Fruit fly (Drosophila melanogaster) whole organism, wandering third instar larva: Measurements from ENCODE around the gene CG4098.

Experiments used
- Abd-B ChIP-seq: fragments of >200 bp; optimal IDR thresholded peaks from 2 replicates; lab custom pipeline; 2017; ENCODE audit warnings: missing biosample characterization, missing genetic modification characterization
- CG32264 ChIP-seq: fragments of 200-800 bp; sonication (Bioruptor generic); optimal IDR thresholded peaks from 2 replicates; lab custom pipeline; 2016; ENCODE audit warnings: missing biosample characterization, missing genetic modification characterization
- CG9705 ChIP-seq: fragments of 200-800 bp; sonication (Bioruptor generic); optimal IDR thresholded peaks from 2 replicates; lab custom pipeline; 2018; ENCODE audit warnings: missing biosample characterization, mild to moderate bottlenecking, missing genetic modification characterization
- CrebA ChIP-seq: fragments of 200-800 bp; sonication (Bioruptor generic); optimal IDR thresholded peaks from 2 replicates; lab custom pipeline; 2016; ENCODE audit warnings: missing biosample characterization, mild to moderate bottlenecking, missing genetic modification characterization, borderline replicate concordance
- Dfd ChIP-seq: fragments of >200 bp; optimal IDR thresholded peaks from 2 replicates; lab custom pipeline; 2017; ENCODE audit warnings: missing biosample characterization, missing genetic modification characterization
- Dif ChIP-seq: fragments of 200-275, 200-300 bp; sonication (Bioruptor generic); optimal IDR thresholded peaks from 2 replicates; lab custom pipeline; 2018; ENCODE audit warnings: missing biosample characterization, missing genetic modification characterization; ENCODE audit not compliant: partially characterized antibody
- GATAd ChIP-seq: sonication (Bioruptor generic); optimal IDR thresholded peaks from 2 replicates; lab custom pipeline; 2016; ENCODE audit warnings: missing biosample characterization, missing genetic modification characterization
- HLH106 ChIP-seq: fragments of 200-800 bp; optimal IDR thresholded peaks from 3 replicates; lab custom pipeline; 2019; ENCODE audit warnings: missing biosample characterization, mild to moderate bottlenecking, missing genetic modification characterization, moderate library complexity
- Hnf4 ChIP-seq: fragments of 200-800 bp; sonication (Bioruptor generic); optimal IDR thresholded peaks from 2 replicates; lab custom pipeline; 2016; ENCODE audit warnings: missing biosample characterization, mild to moderate bottlenecking, missing genetic modification characterization
- Hr78 ChIP-seq: fragments of >200 bp; optimal IDR thresholded peaks from 2 replicates; lab custom pipeline; 2017; ENCODE audit warnings: missing biosample characterization, missing genetic modification characterization
- Hr83 ChIP-seq: fragments of 200-300 bp; sonication (Bioruptor generic); optimal IDR thresholded peaks from 2 replicates; lab custom pipeline; 2016; ENCODE audit warnings: missing biosample characterization, mild to moderate bottlenecking, missing genetic modification characterization, moderate library complexity; ENCODE audit not compliant: poor library complexity, severe bottlenecking
- Jra ChIP-seq: sonication (Bioruptor generic); optimal IDR thresholded peaks from 2 replicates; lab custom pipeline; 2016; ENCODE audit warnings: missing biosample characterization, missing genetic modification characterization
- Mio ChIP-seq: sonication (Bioruptor generic); optimal IDR thresholded peaks from 2 replicates; lab custom pipeline; 2016; ENCODE audit warnings: missing biosample characterization, missing genetic modification characterization
- Myc ChIP-seq: fragments of >200 bp; optimal IDR thresholded peaks from 2 replicates; lab custom pipeline; 2017
- N ChIP-seq: fragments of >200 bp; optimal IDR thresholded peaks from 2 replicates; lab custom pipeline; 2018; ENCODE audit warnings: missing biosample characterization, missing external identifiers, missing genetic modification characterization
- OdsH ChIP-seq: fragments of 200-800 bp; sonication (Bioruptor generic); optimal IDR thresholded peaks from 2 replicates; lab custom pipeline; 2016; ENCODE audit warnings: missing biosample characterization, mild to moderate bottlenecking, missing genetic modification characterization
- Rel ChIP-seq, 2 experiments: fragments of 200-800 bp; sonication (Bioruptor generic) in 1 of 2; optimal IDR thresholded peaks; 2 replicates in 1 of 2; 3 replicates in 1 of 2; lab custom pipeline; 2016 to 2019; ENCODE audit warnings: mild to moderate bottlenecking in 2 of 2, missing biosample characterization in 2 of 2, missing genetic modification characterization in 2 of 2, moderate library complexity in 1 of 2
- Sp1 ChIP-seq: fragments of 200-800 bp; sonication (Bioruptor generic); optimal IDR thresholded peaks from 3 replicates; lab custom pipeline; 2019; ENCODE audit warnings: missing biosample characterization, mild to moderate bottlenecking, missing genetic modification characterization, moderate library complexity
- Vsx2 ChIP-seq: fragments of 200-300, 225-300 bp; sonication (Bioruptor generic); optimal IDR thresholded peaks from 2 replicates; lab custom pipeline; 2018; ENCODE audit warnings: missing biosample characterization, missing genetic modification characterization; ENCODE audit not compliant: partially characterized antibody
- br ChIP-seq: fragments of 200-800 bp; sonication (Bioruptor generic); optimal IDR thresholded peaks from 2 replicates; lab custom pipeline; 2016; ENCODE audit warnings: missing biosample characterization, missing genetic modification characterization
- brk ChIP-seq: fragments of 200-800 bp; sonication (Bioruptor generic); optimal IDR thresholded peaks from 2 replicates; lab custom pipeline; 2016; ENCODE audit warnings: missing biosample characterization, mild to moderate bottlenecking, missing genetic modification characterization
- dl ChIP-seq, 2 experiments: fragments of 175-275, 200-275 bp in 1 of 2; fragments of 200-275 bp in 1 of 2; sonication (Bioruptor generic); optimal IDR thresholded peaks; lab custom pipeline; 2018; ENCODE audit warnings: mild to moderate bottlenecking in 2 of 2, missing biosample characterization in 2 of 2, missing genetic modification characterization in 2 of 2, moderate library complexity in 2 of 2; ENCODE audit not compliant: partially characterized antibody in 2 of 2, insufficient read depth in 1 of 2
- dmrt93B ChIP-seq: fragments of 200-800 bp; sonication (Bioruptor generic); optimal IDR thresholded peaks from 2 replicates; lab custom pipeline; 2018; ENCODE audit warnings: missing biosample characterization, mild to moderate bottlenecking, missing genetic modification characterization
- dsf ChIP-seq: sonication (Bioruptor generic); optimal IDR thresholded peaks from 2 replicates; lab custom pipeline; 2016; ENCODE audit warnings: missing biosample characterization, missing genetic modification characterization, borderline replicate concordance
- ey ChIP-seq: fragments of 200-800 bp; sonication (Bioruptor generic); optimal IDR thresholded peaks from 2 replicates; lab custom pipeline; 2016; ENCODE audit warnings: missing biosample characterization, missing genetic modification characterization
- foxo ChIP-seq, 2 experiments: fragments of 200-800 bp; sonication (Bioruptor generic); optimal IDR thresholded peaks; 2 replicates in 1 of 2; 3 replicates in 1 of 2; lab custom pipeline; 2016 to 2017; ENCODE audit warnings: missing biosample characterization in 2 of 2, missing genetic modification characterization in 2 of 2
- fru ChIP-seq: fragments of 200-800 bp; sonication (Bioruptor generic); optimal IDR thresholded peaks from 3 replicates; lab custom pipeline; 2016; ENCODE audit warnings: missing biosample characterization, mild to moderate bottlenecking, missing genetic modification characterization
- h ChIP-seq: fragments of 200-800 bp; sonication (Bioruptor generic); optimal IDR thresholded peaks from 3 replicates; lab custom pipeline; 2016; ENCODE audit warnings: missing biosample characterization, mild to moderate bottlenecking, missing genetic modification characterization
- jim ChIP-seq: fragments of 175-275, 200-325 bp; sonication (Bioruptor generic); optimal IDR thresholded peaks from 2 replicates; lab custom pipeline; 2016; ENCODE audit warnings: missing biosample characterization, mild to moderate bottlenecking, missing genetic modification characterization
- lola ChIP-seq: fragments of >200 bp; optimal IDR thresholded peaks from 2 replicates; lab custom pipeline; 2017; ENCODE audit warnings: missing biosample characterization, missing genetic modification characterization
- pan ChIP-seq: fragments of >200 bp; optimal IDR thresholded peaks from 2 replicates; lab custom pipeline; 2017
- psq ChIP-seq: fragments of 200-800 bp; sonication (Bioruptor generic); optimal IDR thresholded peaks from 3 replicates; lab custom pipeline; 2017; ENCODE audit warnings: missing biosample characterization, mild to moderate bottlenecking, missing genetic modification characterization, moderate library complexity
- rgr ChIP-seq: fragments of 200-800 bp; sonication (Bioruptor generic); optimal IDR thresholded peaks from 3 replicates; lab custom pipeline; 2016; ENCODE audit warnings: missing biosample characterization, mild to moderate bottlenecking, missing genetic modification characterization
- sage ChIP-seq: fragments of 200-800 bp; sonication (Bioruptor generic); optimal IDR thresholded peaks from 2 replicates; lab custom pipeline; 2016; ENCODE audit warnings: missing biosample characterization, mild to moderate bottlenecking, missing genetic modification characterization
- sv ChIP-seq: fragments of 200-800 bp; sonication (Bioruptor generic); optimal IDR thresholded peaks from 3 replicates; lab custom pipeline; 2016; ENCODE audit warnings: missing biosample characterization, missing genetic modification characterization
- tai ChIP-seq: sonication (Bioruptor generic); optimal IDR thresholded peaks from 2 replicates; lab custom pipeline; 2016; ENCODE audit warnings: missing biosample characterization, missing genetic modification characterization
- usp ChIP-seq: fragments of >200 bp; optimal IDR thresholded peaks from 2 replicates; lab custom pipeline; 2017; ENCODE audit warnings: missing biosample characterization, missing genetic modification characterization
- woc ChIP-seq: sonication (Bioruptor generic); optimal IDR thresholded peaks from 2 replicates; lab custom pipeline; 2016; ENCODE audit warnings: missing biosample characterization, mild to moderate bottlenecking, missing genetic modification characterization

CG4098 gene

dm6 chr3L:16590860-16591259 is 18.3 kb downstream of the CG4098 start, which contains the start of gene tra:
tra (minus strand) TSS chr3L:16591050.
- no peak for TF ChIP-seq Hr78
- no peak for TF ChIP-seq fru
- no peak for TF ChIP-seq Abd-B (GFP tag; lab: Kevin White, UChicago)
- TF ChIP-seq HLH106, result no peak
- TF ChIP-seq Dfd, result no peak
- TF ChIP-seq Vsx2 (GFP tag; lab: Kevin White, UChicago), result no peak
- no peak for TF ChIP-seq Dif
- no peak for TF ChIP-seq CG32264
- no peak for TF ChIP-seq pan (lab: Kevin White, UChicago)
- TF ChIP-seq sage (GFP tag; lab: Kevin White, UChicago), result no peak
- no peak for TF ChIP-seq woc (GFP tag; lab: Kevin White, UChicago)
- no peak for TF ChIP-seq dsf
- TF ChIP-seq Sp1 (GFP tag; lab: Kevin White, UChicago), result no peak
- TF ChIP-seq Hnf4 (GFP tag; lab: Kevin White, UChicago), result no peak
- TF ChIP-seq OdsH, result no peak
- no peak for TF ChIP-seq jim (GFP tag; lab: Kevin White, UChicago)
- TF ChIP-seq Mio (GFP tag; lab: Kevin White, UChicago), result no peak
- no peak for TF ChIP-seq ey (GFP tag; lab: Kevin White, UChicago)
- TF ChIP-seq brk (GFP tag; lab: Kevin White, UChicago), result no peak
- no peak for TF ChIP-seq lola (GFP tag; lab: Kevin White, UChicago)

dm6 chr3L:16587994-16588622 is 21.0 kb downstream of the CG4098 start:
- peak; percentile 54 for TF ChIP-seq HLH106
- TF ChIP-seq sv (GFP tag; lab: Kevin White, UChicago), result peak; percentile 47
- no peak for TF ChIP-seq brk (GFP tag; lab: Kevin White, UChicago)
- no peak for TF ChIP-seq Dif
- TF ChIP-seq rgr (GFP tag; lab: Kevin White, UChicago), result peak; percentile 63
- no peak for TF ChIP-seq lola (GFP tag; lab: Kevin White, UChicago)
- peak; percentile 43 for TF ChIP-seq ey (GFP tag; lab: Kevin White, UChicago)
- TF ChIP-seq GATAd (GFP tag; lab: Kevin White, UChicago), result no peak
- TF ChIP-seq Hr78, result no peak
- peak; percentile 45 for TF ChIP-seq Sp1 (GFP tag; lab: Kevin White, UChicago)
- TF ChIP-seq CG32264, result peak; percentile 5
- peak; percentile 47 for TF ChIP-seq dmrt93B (GFP tag; lab: Kevin White, UChicago)
- no peak for TF ChIP-seq dsf
- TF ChIP-seq Abd-B (GFP tag; lab: Kevin White, UChicago), result no peak
- TF ChIP-seq Vsx2 (GFP tag; lab: Kevin White, UChicago), result no peak
- TF ChIP-seq fru, result peak; percentile 44
- no peak for TF ChIP-seq N (GFP tag; lab: Kevin White, UChicago)
- no peak for TF ChIP-seq tai (GFP tag; lab: Kevin White, UChicago)
- no peak for TF ChIP-seq sage (GFP tag; lab: Kevin White, UChicago)
- TF ChIP-seq Jra (GFP tag; lab: Kevin White, UChicago), result peak; percentile 75
- TF ChIP-seq Dfd, result no peak
- no peak for TF ChIP-seq pan (lab: Kevin White, UChicago)
- TF ChIP-seq usp (GFP tag; lab: Kevin White, UChicago), result no peak
- TF ChIP-seq Hr83 (GFP tag; lab: Kevin White, UChicago), result peak; percentile 91
- TF ChIP-seq Hnf4 (GFP tag; lab: Kevin White, UChicago), result no peak
- peak; percentile 42 for TF ChIP-seq psq
- TF ChIP-seq Myc (lab: Kevin White, UChicago), result peak; percentile 45
- TF ChIP-seq foxo (GFP tag; optimal IDR thresholded peaks at IDR 0.05; lab: Kevin White, UChicago), result peak in 1 of 2 experiments; percentile 59
- peak; percentile 96 for TF ChIP-seq woc (GFP tag; lab: Kevin White, UChicago)
- peak; percentile 18 for TF ChIP-seq CG9705 (GFP tag; lab: Kevin White, UChicago)
- TF ChIP-seq dl (GFP tag; optimal IDR thresholded peaks at IDR 0.05; lab: Kevin White, UChicago; ENCODE audit: insufficient read depth in 1 of 2, partially characterized antibody in 2 of 2), result no peak
- TF ChIP-seq Rel (GFP tag; optimal IDR thresholded peaks at IDR 0.05; lab: Kevin White, UChicago), result no peak
- peak; percentile 72 for TF ChIP-seq Rel (tag; optimal IDR thresholded peaks at IDR 0.05; lab: Kevin White, UChicago)
- TF ChIP-seq CrebA (GFP tag; lab: Kevin White, UChicago), result no peak
- TF ChIP-seq h, result peak; percentile 71
- TF ChIP-seq jim (GFP tag; lab: Kevin White, UChicago), result no peak
- peak; percentile 34 for TF ChIP-seq OdsH
- peak; percentile 53 for TF ChIP-seq br (GFP tag; lab: Kevin White, UChicago)
- TF ChIP-seq Mio (GFP tag; lab: Kevin White, UChicago), result no peak
